Worm (Caenorhabditis elegans) whole organism, young adult: Measurements from ENCODE around the gene scav-1.
A peak's percentile ranks its signal among the peaks of the same experiment; 100 is the strongest.

Experiments used
- B0019.2 ChIP-seq: fragments of 200-800 bp; sonication (Bioruptor generic); conservative IDR thresholded peaks from 2 replicates; pipeline ENCODE4 v1.3.6; 2022; ENCODE audit warnings: missing genetic modification reagents, missing genetic modification characterization, missing compliant biosample characterization
- C17E4.6 ChIP-seq: fragments of 200-800 bp; sonication (Bioruptor generic); IDR thresholded peaks from 2 replicates; pipeline ENCODE4 v1.3.6; 2022; ENCODE audit warnings: missing genetic modification reagents, missing genetic modification characterization, missing compliant biosample characterization
- F10E7.11 ChIP-seq: sonication (generic microtip); optimal IDR thresholded peaks from 2 replicates; lab custom pipeline; 2017; ENCODE audit warnings: mild to moderate bottlenecking, missing genetic modification characterization, moderate library complexity, missing compliant biosample characterization
- F23B12.7 ChIP-seq: sonication (generic microtip); optimal IDR thresholded peaks from 2 replicates; lab custom pipeline; 2017; ENCODE audit warnings: missing genetic modification characterization, mild to moderate bottlenecking, missing compliant biosample characterization, antibody characterized with exemption, moderate library complexity; ENCODE audit not compliant: insufficient read depth
- F57C9.4 ChIP-seq: sonication (generic microtip); optimal IDR thresholded peaks from 2 replicates; lab custom pipeline; 2017; ENCODE audit warnings: mild to moderate bottlenecking, missing genetic modification characterization, missing compliant biosample characterization
- T26A5.8 ChIP-seq: sonication (generic microtip); optimal IDR thresholded peaks from 2 replicates; lab custom pipeline; 2016; ENCODE audit warnings: missing genetic modification characterization, missing compliant biosample characterization
- atf-7 ChIP-seq: sonication (generic microtip); optimal IDR thresholded peaks from 2 replicates; lab custom pipeline; 2017; ENCODE audit warnings: mild to moderate bottlenecking, missing genetic modification characterization, missing compliant biosample characterization
- attf-5 ChIP-seq: fragments of 200-800 bp; sonication (Bioruptor generic); optimal IDR thresholded peaks from 2 replicates; lab custom pipeline; 2018; ENCODE audit warnings: mild to moderate bottlenecking, missing genetic modification characterization, missing compliant biosample characterization
- bed-2 ChIP-seq: fragments of 200-800 bp; sonication (Bioruptor generic); IDR thresholded peaks from 2 replicates; pipeline ENCODE4 v1.3.6; 2022; ENCODE audit warnings: missing genetic modification reagents, missing genetic modification characterization, missing compliant biosample characterization
- ccch-3 ChIP-seq: fragments of 200-800 bp; sonication (Bioruptor generic); optimal IDR thresholded peaks from 2 replicates; lab custom pipeline; 2018; ENCODE audit warnings: mild to moderate bottlenecking, missing genetic modification characterization, missing compliant biosample characterization
- ceh-27 ChIP-seq: fragments of 200-800 bp; sonication (Bioruptor generic); optimal IDR thresholded peaks from 2 replicates; lab custom pipeline; 2018; ENCODE audit warnings: mild to moderate bottlenecking, missing genetic modification characterization, moderate library complexity, missing compliant biosample characterization
- ceh-40 ChIP-seq: fragments of 200-800 bp; sonication (Bioruptor generic); IDR thresholded peaks from 2 replicates; pipeline ENCODE4 v1.3.6; 2022; ENCODE audit warnings: missing genetic modification characterization, missing compliant biosample characterization
- dox-1 ChIP-seq: fragments of 200-800 bp; sonication (Bioruptor generic); IDR thresholded peaks from 2 replicates; pipeline ENCODE4 v1.3.6; 2022; ENCODE audit warnings: missing genetic modification reagents, missing genetic modification characterization, missing compliant biosample characterization
- egl-18 ChIP-seq: fragments of 200-800 bp; sonication (Bioruptor generic); IDR thresholded peaks from 2 replicates; pipeline ENCODE4 v1.3.6; 2022; ENCODE audit warnings: missing genetic modification reagents, missing genetic modification characterization, missing compliant biosample characterization
- ets-4 ChIP-seq: fragments of 200-800 bp; sonication (Bioruptor generic); optimal IDR thresholded peaks from 2 replicates; lab custom pipeline; 2018; ENCODE audit warnings: mild to moderate bottlenecking, missing genetic modification characterization, missing compliant biosample characterization
- hmg-1.2 ChIP-seq: fragments of 200-800 bp; sonication (Bioruptor generic); IDR thresholded peaks from 2 replicates; pipeline ENCODE4 v1.3.6; 2022; ENCODE audit warnings: missing genetic modification reagents, missing genetic modification characterization, missing compliant biosample characterization
- hrde-1 ChIP-seq: sonication (generic microtip); optimal IDR thresholded peaks from 2 replicates; lab custom pipeline; 2016; ENCODE audit warnings: missing genetic modification characterization, mild to moderate bottlenecking, missing compliant biosample characterization, moderate library complexity, missing genotype, missing genetic modification reagents, borderline replicate concordance
- hsf-1 ChIP-seq: fragments of 200-800 bp; sonication (Bioruptor generic); IDR thresholded peaks from 2 replicates; pipeline ENCODE4 v1.3.6; 2022; ENCODE audit warnings: missing genetic modification reagents, missing genetic modification characterization, missing compliant biosample characterization
- let-526 ChIP-seq: fragments of 200-800 bp; sonication (Bioruptor generic); IDR thresholded peaks from 2 replicates; pipeline ENCODE4 v1.3.6; 2022; ENCODE audit warnings: missing genetic modification reagents, missing genetic modification characterization, missing compliant biosample characterization
- let-607 ChIP-seq, 2 experiments: fragments of 200-800 bp in 1 of 2; sonication (Bioruptor generic) in 1 of 2; sonication (generic microtip) in 1 of 2; optimal IDR thresholded peaks; 2 replicates each; lab custom pipeline; 2016 to 2018; ENCODE audit warnings: mild to moderate bottlenecking in 2 of 2, missing compliant biosample characterization in 2 of 2, missing genetic modification characterization in 2 of 2, moderate library complexity in 2 of 2, missing genotype in 1 of 2
- lin-35 ChIP-seq, 3 experiments: fragments of 150-350 bp in 2 of 3; sonication (generic microtip) in 1 of 3; optimal IDR thresholded peaks; 2 replicates each; lab custom pipeline; 2014 to 2018; ENCODE audit warnings: missing biosample characterization in 3 of 3, missing genetic modification characterization in 3 of 3, missing genetic modification reagents in 3 of 3
- madf-10 ChIP-seq: sonication (generic microtip); optimal IDR thresholded peaks from 2 replicates; lab custom pipeline; 2016; ENCODE audit warnings: mild to moderate bottlenecking, missing genetic modification characterization, missing compliant biosample characterization
- madf-6 ChIP-seq: fragments of 200-800 bp; sonication (Bioruptor generic); IDR thresholded peaks from 2 replicates; pipeline ENCODE4 v1.3.6; 2022; ENCODE audit warnings: missing genetic modification reagents, missing genetic modification characterization, missing compliant biosample characterization
- madf-8 ChIP-seq: fragments of 200-800 bp; sonication (Bioruptor generic); conservative IDR thresholded peaks from 2 replicates; pipeline ENCODE4 v1.3.6; 2022; ENCODE audit warnings: missing genetic modification reagents, missing genetic modification characterization, missing compliant biosample characterization
- mxl-1 ChIP-seq: sonication (generic microtip); optimal IDR thresholded peaks from 2 replicates; lab custom pipeline; 2016; ENCODE audit warnings: missing genetic modification characterization, missing compliant biosample characterization
- nfya-2 ChIP-seq: fragments of 200-800 bp; sonication (Bioruptor generic); IDR thresholded peaks from 2 replicates; pipeline ENCODE4 v1.3.6; 2022; ENCODE audit warnings: missing genetic modification reagents, missing genetic modification characterization, missing compliant biosample characterization
- nfyb-1 ChIP-seq: fragments of 200-800 bp; sonication (Bioruptor generic); IDR thresholded peaks from 2 replicates; pipeline ENCODE4 v1.3.6; 2022; ENCODE audit warnings: missing genetic modification reagents, missing genetic modification characterization, missing compliant biosample characterization
- nhr-80 ChIP-seq: sonication (generic microtip); optimal IDR thresholded peaks from 2 replicates; lab custom pipeline; 2016; ENCODE audit warnings: missing genetic modification characterization, missing compliant biosample characterization
- pbrm-1 ChIP-seq: fragments of 200-800 bp; sonication (Bioruptor generic); IDR thresholded peaks from 2 replicates; pipeline ENCODE4 v1.3.6; 2022; ENCODE audit warnings: missing genetic modification reagents, missing genetic modification characterization, missing compliant biosample characterization
- repo-1 ChIP-seq: sonication (generic microtip); optimal IDR thresholded peaks from 2 replicates; lab custom pipeline; 2017; ENCODE audit warnings: mild to moderate bottlenecking, missing genetic modification characterization, missing compliant biosample characterization
- snpc-4 ChIP-seq, 5 experiments: fragments of 150-350 bp in 1 of 5; sonication (generic microtip) in 4 of 5; optimal IDR thresholded peaks; 2 replicates each; lab custom pipeline; 2014 to 2018; ENCODE audit warnings: missing genetic modification characterization in 5 of 5, missing biosample characterization in 3 of 5, antibody characterized with exemption in 2 of 5, mild to moderate bottlenecking in 2 of 5, missing compliant biosample characterization in 2 of 5, missing genotype in 2 of 5, moderate library complexity in 2 of 5, missing genetic modification reagents in 1 of 5
- tbp1 ChIP-seq: fragments of 200-800 bp; sonication (Bioruptor generic); optimal IDR thresholded peaks from 2 replicates; lab custom pipeline; 2018; ENCODE audit warnings: mild to moderate bottlenecking, missing genetic modification characterization, missing compliant biosample characterization
- tlf-1 ChIP-seq: fragments of 200-800 bp; sonication (Bioruptor generic); optimal IDR thresholded peaks from 2 replicates; lab custom pipeline; 2018; ENCODE audit warnings: mild to moderate bottlenecking, missing genetic modification characterization, missing compliant biosample characterization
- zfh-2 ChIP-seq: fragments of 200-800 bp; sonication (Bioruptor generic); conservative IDR thresholded peaks from 2 replicates; pipeline ENCODE4 v1.3.6; 2022; ENCODE audit warnings: missing genetic modification reagents, missing genetic modification characterization, missing compliant biosample characterization

The scav-1 gene

DNA sequence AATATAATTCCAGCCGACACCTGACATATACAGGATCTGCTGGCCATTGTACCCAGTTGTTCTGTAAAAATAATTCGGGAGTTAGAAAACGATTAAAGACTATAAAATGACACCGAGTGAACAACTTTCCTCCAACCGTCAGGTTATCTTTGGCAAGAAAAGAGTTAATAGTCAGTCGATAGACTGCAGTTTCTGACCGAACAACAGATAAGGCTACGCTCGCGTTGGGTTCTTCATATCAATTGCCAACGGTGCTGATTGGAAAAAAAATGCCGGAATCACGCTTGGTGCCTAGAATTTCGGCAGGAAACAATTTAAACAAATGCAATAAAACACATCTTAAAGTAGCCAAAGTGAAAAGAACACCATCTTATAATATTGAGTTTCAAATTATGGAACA is at the start of gene scav-1:
scav-1 (minus strand) TSS at position 61 of the 400 bp plus-strand sequence.
- TF ChIP-seq ceh-40 (GFP tag; lab: Robert Waterston, UW) (no peak), nhr-80 (peak; percentile 95), tlf-1 (GFP tag; lab: Kevin White, UChicago) (no peak), dox-1 (GFP tag; lab: Robert Waterston, UW) (peak; percentile 41; the same call in 1 of the 2 replicates), mxl-1 (no peak), T26A5.8 (tag; lab: Kevin White, UChicago) (no peak), ets-4 (GFP tag; lab: Kevin White, UChicago) (peak; percentile 51), let-526 (no peak), hmg-1.2 (GFP tag; lab: Robert Waterston, UW) (no peak), F23B12.7 (tag; lab: Kevin White, UChicago) (peak; percentile 7), let-607 (tag; optimal IDR thresholded peaks at IDR 0.05; lab: Kevin White, UChicago) (peak; percentile 57 to 85), hsf-1 (GFP tag; lab: Robert Waterston, UW) (no peak)
- TF ChIP-seq, all 124 proteins: peak for 5

DNA sequence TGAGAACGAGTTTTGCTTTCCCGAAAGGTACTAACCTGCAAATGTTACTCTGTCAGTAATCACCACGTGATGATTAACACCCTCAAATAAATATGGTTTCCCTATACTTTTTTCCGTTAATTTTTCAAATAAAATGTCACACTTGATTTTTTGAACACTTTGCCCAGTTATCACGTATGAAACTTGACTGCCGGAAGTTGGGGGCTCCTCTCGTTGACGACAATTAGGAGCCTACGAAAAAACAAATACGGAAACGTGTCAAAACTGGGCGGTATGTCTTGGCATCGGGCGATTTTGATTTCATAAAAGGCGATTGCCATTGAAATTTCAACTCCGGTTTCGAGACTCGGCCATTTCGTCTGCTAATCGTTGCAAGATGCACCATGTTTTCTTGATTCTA is 47.6 kb upstream of the scav-1 start, which contains the start of gene C25F6.8:
C25F6.8 (plus strand) TSS at position 301 of the 400 bp plus-strand sequence.
- no peak for TF ChIP-seq atf-7 (tag; lab: Kevin White, UChicago)
- TF ChIP-seq repo-1 (tag; lab: Kevin White, UChicago), result no peak
- TF ChIP-seq pbrm-1 (GFP tag; lab: Robert Waterston, UW), result no peak
- no peak for TF ChIP-seq madf-10 (tag; lab: Kevin White, UChicago)
- TF ChIP-seq F10E7.11 (tag; lab: Kevin White, UChicago), result no peak
- TF ChIP-seq egl-18 (GFP tag; lab: Robert Waterston, UW), result no peak
- no peak for TF ChIP-seq snpc-4 (GFP tag; optimal IDR thresholded peaks at IDR 0.05; lab: Kevin White, UChicago)
- TF ChIP-seq snpc-4 (tag; optimal IDR thresholded peaks at IDR 0.05; lab: Kevin White, UChicago), result no peak
- TF ChIP-seq ceh-27 (GFP tag; lab: Kevin White, UChicago), result no peak
- no peak for TF ChIP-seq attf-5 (GFP tag; lab: Kevin White, UChicago)
- TF ChIP-seq F23B12.7 (tag; lab: Kevin White, UChicago), result no peak
- TF ChIP-seq nfyb-1 (GFP tag; lab: Robert Waterston, UW), result no peak
- no peak for TF ChIP-seq tbp1 (GFP tag; lab: Kevin White, UChicago)
- no peak for TF ChIP-seq hrde-1
- TF ChIP-seq ceh-40 (GFP tag; lab: Robert Waterston, UW), result no peak
- TF ChIP-seq zfh-2 (GFP tag; lab: Robert Waterston, UW), result no peak

DNA sequence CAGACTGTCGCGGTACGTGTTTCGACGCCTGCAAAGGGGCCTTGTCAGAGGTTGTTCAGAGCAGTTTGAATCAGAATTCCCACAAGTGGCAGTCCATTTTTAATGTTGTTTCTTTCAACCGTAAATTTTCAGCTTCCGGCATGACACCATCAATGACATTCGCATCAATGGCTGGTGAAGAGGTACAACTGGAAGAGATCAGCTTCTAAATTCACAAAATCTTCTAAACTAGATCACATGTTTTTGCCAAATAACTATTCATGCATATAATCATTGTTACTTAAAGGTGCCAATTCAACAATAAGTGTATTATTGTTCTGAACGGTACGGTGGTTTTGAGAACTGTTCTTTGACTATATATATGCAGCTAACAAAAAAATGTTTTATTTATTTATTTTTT is 47.0 kb upstream of the scav-1 start:
- TF ChIP-seq bed-2 (GFP tag; lab: Robert Waterston, UW) (no peak), madf-8 (GFP tag; lab: Robert Waterston, UW) (no peak), C17E4.6 (no peak), madf-6 (GFP tag; lab: Robert Waterston, UW) (no peak), lin-35 (GFP tag; optimal IDR thresholded peaks at IDR 0.05; lab: Kevin White, UChicago) (no peak), nfya-2 (GFP tag; lab: Robert Waterston, UW) (no peak), B0019.2 (GFP tag; lab: Robert Waterston, UW) (no peak), F57C9.4 (tag; lab: Kevin White, UChicago) (no peak), ccch-3 (GFP tag; lab: Kevin White, UChicago) (no peak)
